4 fruit fly cellular contexts compared by ENCODE assay signal in genomic region chr3L:1484747-1485146, dm6.
A peak's percentile ranks its signal among the peaks of the same experiment; 100 is the strongest.
TF ChIP-seq lines count a peak whose summit lies in the region.

No protein-coding gene starts in this region.

- no peak for TF ChIP-seq CTCF in whole organism, embryonic (GFP tag; optimal IDR thresholded peaks at IDR 0.05; lab: Kevin White, UChicago)

TF ChIP-seq in whole organism, embryonic, 481 proteins besides CTCF, POLR2A, EP300 and RAD21:
- TF ChIP-seq CG6175 (GFP tag; IDR thresholded peaks at IDR 0.05; lab: Robert Waterston, UW) (no peak), D19A (tag; optimal IDR thresholded peaks at IDR 0.05; lab: Kevin White, UChicago) (peak; percentile 27), Ets65A (GFP tag; lab: Kevin White, UChicago) (peak; percentile 28)

TF ChIP-seq in whole organism, prepupa, 60 proteins besides CTCF, POLR2A, EP300 and RAD21:
- TF ChIP-seq Eip78C (GFP tag; lab: Kevin White, UChicago): peak; percentile 40
- TF ChIP-seq esn (GFP tag; optimal IDR thresholded peaks at IDR 0.05; lab: Kevin White, UChicago): no peak
- TF ChIP-seq Gug (GFP tag; IDR thresholded peaks at IDR 0.05; lab: Robert Waterston, UW): peak; percentile 18; the same call in 1 of the 2 replicates
- TF ChIP-seq achi (GFP tag; optimal IDR thresholded peaks at IDR 0.05; lab: Kevin White, UChicago): peak; percentile 35
- TF ChIP-seq Ets96B (tag; optimal IDR thresholded peaks at IDR 0.05; lab: Kevin White, UChicago): peak; percentile 56
- peak; percentile 2 for TF ChIP-seq CG10631 (GFP tag; optimal IDR thresholded peaks at IDR 0.05; lab: Kevin White, UChicago)
- no peak for TF ChIP-seq dac (GFP tag; optimal IDR thresholded peaks at IDR 0.05; lab: Kevin White, UChicago)
- peak; percentile 36 for TF ChIP-seq spab (GFP tag; optimal IDR thresholded peaks at IDR 0.05; lab: Kevin White, UChicago)
- peak; percentile 17 for TF ChIP-seq CG16779 (tag; optimal IDR thresholded peaks at IDR 0.05; lab: Kevin White, UChicago)
- no peak for TF ChIP-seq eg (GFP tag; IDR thresholded peaks at IDR 0.05; lab: Robert Waterston, UW)
- peak; percentile 21 for TF ChIP-seq topi (GFP tag; optimal IDR thresholded peaks at IDR 0.05; lab: Kevin White, UChicago)
- TF ChIP-seq CG10669 (GFP tag; optimal IDR thresholded peaks at IDR 0.05; lab: Kevin White, UChicago): peak; percentile 28
- no peak for TF ChIP-seq Met (GFP tag; optimal IDR thresholded peaks at IDR 0.05; lab: Kevin White, UChicago)
- TF ChIP-seq CG6163 (GFP tag; IDR thresholded peaks at IDR 0.05; lab: Robert Waterston, UW): peak; percentile 57
- TF ChIP-seq CG6276 (GFP tag; optimal IDR thresholded peaks at IDR 0.05; lab: Kevin White, UChicago): peak; percentile 9
- peak; percentile 11 for TF ChIP-seq Eip75B (GFP tag; optimal IDR thresholded peaks at IDR 0.05; lab: Kevin White, UChicago)
- peak; percentile 28 for TF ChIP-seq CG6808 (GFP tag; optimal IDR thresholded peaks at IDR 0.05; lab: Kevin White, UChicago)
- TF ChIP-seq svp (GFP tag; lab: Kevin White, UChicago): peak; percentile 62
- TF ChIP-seq CG3919 (GFP tag; optimal IDR thresholded peaks at IDR 0.05; lab: Kevin White, UChicago): peak; percentile 62
- peak; percentile 29 for TF ChIP-seq cyc (GFP tag; optimal IDR thresholded peaks at IDR 0.05; lab: Kevin White, UChicago)
- TF ChIP-seq Sox102F (GFP tag; optimal IDR thresholded peaks at IDR 0.05; lab: Kevin White, UChicago): no peak
- no peak for TF ChIP-seq fd85E (GFP tag; optimal IDR thresholded peaks at IDR 0.05; lab: Kevin White, UChicago)
- TF ChIP-seq CG3032 (tag; optimal IDR thresholded peaks at IDR 0.05; lab: Kevin White, UChicago): peak; percentile 37
- no peak for TF ChIP-seq net (GFP tag; optimal IDR thresholded peaks at IDR 0.05; lab: Kevin White, UChicago)

TF ChIP-seq in whole organism, pupa, 21 proteins besides CTCF, POLR2A, EP300 and RAD21:
- no peak for TF ChIP-seq Snoo (tag; optimal IDR thresholded peaks at IDR 0.05; lab: Kevin White, UChicago)
- TF ChIP-seq CG12605 (GFP tag; IDR thresholded peaks at IDR 0.05; lab: Robert Waterston, UW): no peak
- no peak for TF ChIP-seq CG34367 (tag; optimal IDR thresholded peaks at IDR 0.05; lab: Kevin White, UChicago)
- TF ChIP-seq CG13204 (GFP tag; optimal IDR thresholded peaks at IDR 0.05; lab: Kevin White, UChicago): no peak
- no peak for TF ChIP-seq rn (GFP tag; IDR thresholded peaks at IDR 0.05; lab: Robert Waterston, UW)
- TF ChIP-seq CG32121 (GFP tag; IDR thresholded peaks at IDR 0.05; lab: Robert Waterston, UW): no peak
- peak; percentile 22 for TF ChIP-seq gl (tag; optimal IDR thresholded peaks at IDR 0.05; lab: Kevin White, UChicago)
- no peak for TF ChIP-seq EcR (GFP tag; optimal IDR thresholded peaks at IDR 0.05; lab: Kevin White, UChicago)
- peak; percentile 66 for TF ChIP-seq CG8301 (tag; optimal IDR thresholded peaks at IDR 0.05; lab: Kevin White, UChicago)
- peak; percentile 1 for TF ChIP-seq CG15710 (tag; optimal IDR thresholded peaks at IDR 0.05; lab: Kevin White, UChicago)
- peak; percentile 41 for TF ChIP-seq CG17806 (tag; optimal IDR thresholded peaks at IDR 0.05; lab: Kevin White, UChicago)
- TF ChIP-seq CG14655 (GFP tag; optimal IDR thresholded peaks at IDR 0.05; lab: Kevin White, UChicago): peak; percentile 79
- TF ChIP-seq CG8159 (tag; optimal IDR thresholded peaks at IDR 0.05; lab: Kevin White, UChicago): peak; percentile 57
- TF ChIP-seq Ets98B (GFP tag; IDR thresholded peaks at IDR 0.05; lab: Robert Waterston, UW): no peak
- no peak for TF ChIP-seq Pif1A (GFP tag; optimal IDR thresholded peaks at IDR 0.05; lab: Kevin White, UChicago)
- TF ChIP-seq CG4496 (GFP tag; IDR thresholded peaks at IDR 0.05; lab: Robert Waterston, UW): 0 out of 3 replicates have a peak, but pooled peaks have one; percentile 17
- TF ChIP-seq D1 (tag; optimal IDR thresholded peaks at IDR 0.05; lab: Kevin White, UChicago): no peak
- TF ChIP-seq CG9948 (tag; optimal IDR thresholded peaks at IDR 0.05; lab: Kevin White, UChicago): peak; percentile 58
- TF ChIP-seq fd96Ca (GFP tag; IDR thresholded peaks at IDR 0.05; lab: Robert Waterston, UW): peak; percentile 15; the same call in 1 of the 3 replicates
- TF ChIP-seq CG10348 (GFP tag; IDR thresholded peaks at IDR 0.05; lab: Robert Waterston, UW): no peak

TF ChIP-seq in whole organism, wandering third instar larva, 38 proteins besides CTCF, POLR2A, EP300 and RAD21:
- TF ChIP-seq woc (GFP tag; optimal IDR thresholded peaks at IDR 0.05; lab: Kevin White, UChicago) (peak; percentile 16), dmrt93B (GFP tag; optimal IDR thresholded peaks at IDR 0.05; lab: Kevin White, UChicago) (no peak), foxo (GFP tag; optimal IDR thresholded peaks at IDR 0.05; lab: Kevin White, UChicago) (peak in 1 of 2 experiments; percentile 3), dl (GFP tag; optimal IDR thresholded peaks at IDR 0.05; lab: Kevin White, UChicago; ENCODE audit: insufficient read depth in 1 of 2, partially characterized antibody in 2 of 2) (no peak), HLH106 (tag; optimal IDR thresholded peaks at IDR 0.05; lab: Kevin White, UChicago) (peak; percentile 7), h (GFP tag; optimal IDR thresholded peaks at IDR 0.05; lab: Kevin White, UChicago) (peak; percentile 20), pan (optimal IDR thresholded peaks at IDR 0.05; lab: Kevin White, UChicago) (no peak)

Comparison
In these comparisons a context has a peak if more than half of its experiments do, and no peak if none do; other contexts are left out.
1. Of the 7 proteins assayed by ChIP-seq in both whole organism, embryonic and whole organism, prepupa: peak only in whole organism, embryonic: none; only in whole organism, prepupa: CG16779 and Gug; in both: none; in neither: 5.